In the genomic region with DNA sequence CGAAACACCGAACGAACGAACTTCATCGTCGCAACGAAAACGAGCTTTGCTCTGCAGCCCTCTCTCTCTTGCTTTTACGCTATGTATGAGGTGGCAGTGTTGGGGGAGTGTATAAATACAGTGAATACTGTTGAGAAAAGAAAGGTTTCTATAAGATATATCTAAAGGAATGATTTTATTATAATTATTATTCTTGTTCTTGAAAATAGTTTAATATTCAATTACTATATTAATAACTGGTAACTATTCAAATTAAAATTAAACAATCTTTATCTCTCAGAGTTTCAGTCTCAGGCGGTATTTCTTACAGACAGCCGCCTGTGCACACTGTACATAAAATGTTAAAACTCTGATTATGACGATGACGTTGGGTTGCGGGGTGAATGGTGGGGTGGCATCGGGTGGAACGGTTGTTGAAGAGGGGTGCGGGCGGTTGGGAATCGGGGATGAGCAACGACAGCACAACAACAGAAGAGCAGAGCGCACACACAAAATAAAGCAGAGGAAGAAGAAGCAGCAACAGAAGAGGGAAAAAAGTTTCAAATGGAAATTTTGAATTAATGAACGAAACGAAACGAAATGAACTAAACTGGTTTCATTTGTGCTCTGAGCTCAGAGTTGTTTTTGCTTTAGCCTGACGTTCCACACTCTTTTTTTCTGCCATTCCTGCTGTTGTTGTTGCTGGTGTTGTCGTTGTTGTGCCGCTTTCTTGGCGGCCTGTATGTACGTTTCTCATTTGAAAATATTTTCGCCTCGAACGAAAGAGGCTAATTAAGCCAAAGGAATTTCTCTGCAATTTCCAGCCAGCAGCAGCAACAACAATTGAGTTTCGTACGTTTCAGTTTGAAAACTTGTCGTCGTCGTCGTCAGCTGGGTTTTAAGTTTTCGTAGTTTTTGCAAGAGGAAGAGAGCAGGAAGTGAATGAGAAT, we compare ENCODE assay signal across 5 fruit fly cellular contexts.
TF ChIP-seq lines count a peak whose summit lies in the region.

No protein-coding gene starts in this region.

TF ChIP-seq in whole organism, adult, 20 proteins besides CTCF, POLR2A, EP300 and RAD21 (continued from another document):
- TF ChIP-seq CG7045 (GFP tag; optimal IDR thresholded peaks at IDR 0.05; lab: Kevin White, UChicago) (peak; percentile 95), Clk (GFP tag; optimal IDR thresholded peaks at IDR 0.05; lab: Kevin White, UChicago) (peak; percentile 79), CG11617 (GFP tag; optimal IDR thresholded peaks at IDR 0.05; lab: Kevin White, UChicago) (peak; percentile 96), cnc (optimal IDR thresholded peaks at IDR 0.05; lab: Kevin White, UChicago) (no peak), bab1 (GFP tag; optimal IDR thresholded peaks at IDR 0.05; lab: Kevin White, UChicago) (peak; percentile 98)

TF ChIP-seq in whole organism, embryonic, 481 proteins besides CTCF, POLR2A, EP300 and RAD21 (continued from another document and continues in another):
- peak; percentile 50 for TF ChIP-seq Myb (GFP tag; optimal IDR thresholded peaks at IDR 0.05; lab: Kevin White, UChicago)
- peak; percentile 75 to 80 for TF ChIP-seq Trl (optimal IDR thresholded peaks at IDR 0.05; lab: Kevin White, UChicago)
- peak; percentile 78 for TF ChIP-seq Trl (GFP tag; optimal IDR thresholded peaks at IDR 0.05; lab: Kevin White, UChicago)
- TF ChIP-seq chn (GFP tag; optimal IDR thresholded peaks at IDR 0.05; lab: Kevin White, UChicago): peak; percentile 92
- no peak for TF ChIP-seq Mes4 (GFP tag; optimal IDR thresholded peaks at IDR 0.05; lab: Kevin White, UChicago)
- TF ChIP-seq Bdp1 (GFP tag; optimal IDR thresholded peaks at IDR 0.05; lab: Kevin White, UChicago): peak; percentile 70
- peak; percentile 96 for TF ChIP-seq corto (GFP tag; optimal IDR thresholded peaks at IDR 0.05; lab: Kevin White, UChicago)
- peak; percentile 95 for TF ChIP-seq CG6854 (GFP tag; optimal IDR thresholded peaks at IDR 0.05; lab: Kevin White, UChicago)
- TF ChIP-seq Atf-2 (GFP tag; optimal IDR thresholded peaks at IDR 0.05; lab: Kevin White, UChicago): peak; percentile 62
- peak; percentile 90 for TF ChIP-seq CG7987 (GFP tag; optimal IDR thresholded peaks at IDR 0.05; lab: Kevin White, UChicago)
- no peak for TF ChIP-seq row (GFP tag; IDR thresholded peaks at IDR 0.05; lab: Robert Waterston, UW)
- TF ChIP-seq CG8924 (tag; optimal IDR thresholded peaks at IDR 0.05; lab: Kevin White, UChicago): peak; percentile 99
- peak; percentile 91 for TF ChIP-seq CG8359 (GFP tag; optimal IDR thresholded peaks at IDR 0.05; lab: Kevin White, UChicago; ENCODE audit: borderline replicate concordance)
- no peak for TF ChIP-seq cas (GFP tag; IDR thresholded peaks at IDR 0.05; lab: Robert Waterston, UW)
- no peak for TF ChIP-seq amos (GFP tag; IDR thresholded peaks at IDR 0.05; lab: Robert Waterston, UW; ENCODE audit: partially characterized antibody)
- TF ChIP-seq CHES-1-like (GFP tag; optimal IDR thresholded peaks at IDR 0.05; lab: Kevin White, UChicago): peak; percentile 82
- TF ChIP-seq nau (GFP tag; optimal IDR thresholded peaks at IDR 0.05; lab: Kevin White, UChicago): peak; percentile 91
- TF ChIP-seq CG12155 (GFP tag; optimal IDR thresholded peaks at IDR 0.05; lab: Kevin White, UChicago): peak; percentile 95
- TF ChIP-seq bcd (GFP tag; optimal IDR thresholded peaks at IDR 0.05; lab: Kevin White, UChicago): peak; percentile 97
- TF ChIP-seq lola (GFP tag; optimal IDR thresholded peaks at IDR 0.05; lab: Kevin White, UChicago): peak in 1 of 3 experiments; percentile 97
- no peak for TF ChIP-seq tgo (GFP tag; IDR thresholded peaks at IDR 0.05; lab: Robert Waterston, UW)
- TF ChIP-seq fd64A (GFP tag; optimal IDR thresholded peaks at IDR 0.05; lab: Kevin White, UChicago): peak; percentile 90
- peak; percentile 98 for TF ChIP-seq Gug (GFP tag; IDR thresholded peaks at IDR 0.05; lab: Robert Waterston, UW)
- TF ChIP-seq Spps (tag; optimal IDR thresholded peaks at IDR 0.05; lab: Kevin White, UChicago): peak; percentile 97
- TF ChIP-seq CG3163 (GFP tag; optimal IDR thresholded peaks at IDR 0.05; lab: Kevin White, UChicago): peak; percentile 80
- TF ChIP-seq CG10321 (GFP tag; IDR thresholded peaks at IDR 0.05; lab: Robert Waterston, UW): no peak
- TF ChIP-seq PHDP (tag; optimal IDR thresholded peaks at IDR 0.05; lab: Kevin White, UChicago): peak; percentile 99
- peak; percentile 47 for TF ChIP-seq Ets97D (GFP tag; optimal IDR thresholded peaks at IDR 0.05; lab: Kevin White, UChicago)

TF ChIP-seq in whole organism, prepupa, 60 proteins besides CTCF, POLR2A, EP300 and RAD21 (continued from another document and continues in another):
- TF ChIP-seq CG32006 (GFP tag; optimal IDR thresholded peaks at IDR 0.05; lab: Kevin White, UChicago) (peak; percentile 98), Ets21C (GFP tag; optimal IDR thresholded peaks at IDR 0.05; lab: Kevin White, UChicago) (peak; percentile 83), Blimp-1 (GFP tag; optimal IDR thresholded peaks at IDR 0.05; lab: Kevin White, UChicago) (peak; percentile 93), Hr38 (GFP tag; optimal IDR thresholded peaks at IDR 0.05; lab: Kevin White, UChicago) (no peak), eg (GFP tag; IDR thresholded peaks at IDR 0.05; lab: Robert Waterston, UW) (no peak), Sox15 (GFP tag; optimal IDR thresholded peaks at IDR 0.05; lab: Kevin White, UChicago) (peak; percentile 94), CG9139 (GFP tag; optimal IDR thresholded peaks at IDR 0.05; lab: Kevin White, UChicago) (peak; percentile 92), CG15336 (GFP tag; IDR thresholded peaks at IDR 0.05; lab: Robert Waterston, UW) (no peak), CG10669 (GFP tag; optimal IDR thresholded peaks at IDR 0.05; lab: Kevin White, UChicago) (peak; percentile 97), CG11902 (GFP tag; optimal IDR thresholded peaks at IDR 0.05; lab: Kevin White, UChicago) (peak; percentile 97), svp (GFP tag; lab: Kevin White, UChicago) (peak; percentile 92), CG16779 (tag; optimal IDR thresholded peaks at IDR 0.05; lab: Kevin White, UChicago) (peak; percentile 93), CG6792 (GFP tag; optimal IDR thresholded peaks at IDR 0.05; lab: Kevin White, UChicago) (peak; percentile 98), Ets96B (tag; optimal IDR thresholded peaks at IDR 0.05; lab: Kevin White, UChicago) (peak; percentile 99), Eip75B (GFP tag; optimal IDR thresholded peaks at IDR 0.05; lab: Kevin White, UChicago) (peak; percentile 81), dsx (GFP tag; optimal IDR thresholded peaks at IDR 0.05; lab: Kevin White, UChicago; ENCODE audit: poor library complexity, severe bottlenecking) (peak; percentile 98), CG6276 (GFP tag; optimal IDR thresholded peaks at IDR 0.05; lab: Kevin White, UChicago) (peak; percentile 95), dac (GFP tag; optimal IDR thresholded peaks at IDR 0.05; lab: Kevin White, UChicago) (peak; percentile 93), Smox (GFP tag; optimal IDR thresholded peaks at IDR 0.05; lab: Kevin White, UChicago) (peak; percentile 93), pdm3 (GFP tag; optimal IDR thresholded peaks at IDR 0.05; lab: Kevin White, UChicago) (peak; percentile 95), CG6808 (GFP tag; optimal IDR thresholded peaks at IDR 0.05; lab: Kevin White, UChicago) (peak; percentile 96), Eip93F (GFP tag; optimal IDR thresholded peaks at IDR 0.05; lab: Kevin White, UChicago) (peak; percentile 98), CG11762 (GFP tag; optimal IDR thresholded peaks at IDR 0.05; lab: Kevin White, UChicago; ENCODE audit: insufficient read depth) (peak; percentile 95), Lpt (GFP tag; optimal IDR thresholded peaks at IDR 0.05; lab: Kevin White, UChicago) (peak; percentile 82), Hr4 (GFP tag; optimal IDR thresholded peaks at IDR 0.05; lab: Kevin White, UChicago) (peak; percentile 95), Gug (GFP tag; IDR thresholded peaks at IDR 0.05; lab: Robert Waterston, UW) (no peak), CG4318 (GFP tag; optimal IDR thresholded peaks at IDR 0.05; lab: Kevin White, UChicago) (peak; percentile 94), CG3919 (GFP tag; optimal IDR thresholded peaks at IDR 0.05; lab: Kevin White, UChicago) (peak; percentile 97), CG8319 (GFP tag; optimal IDR thresholded peaks at IDR 0.05; lab: Kevin White, UChicago) (peak; percentile 96), CG8119 (GFP tag; IDR thresholded peaks at IDR 0.05; lab: Robert Waterston, UW) (no peak)

TF ChIP-seq in whole organism, pupa, 21 proteins besides CTCF, POLR2A, EP300 and RAD21 (continued from another document):
- TF ChIP-seq rn (GFP tag; IDR thresholded peaks at IDR 0.05; lab: Robert Waterston, UW) (no peak), CG14655 (GFP tag; optimal IDR thresholded peaks at IDR 0.05; lab: Kevin White, UChicago) (peak; percentile 97), CG10348 (GFP tag; IDR thresholded peaks at IDR 0.05; lab: Robert Waterston, UW) (no peak)
TF ChIP-seq in whole organism, pupa: peak in this region for 14.

TF ChIP-seq in whole organism, wandering third instar larva, 38 proteins besides CTCF, POLR2A, EP300 and RAD21 (continued from another document):
- TF ChIP-seq ey (GFP tag; optimal IDR thresholded peaks at IDR 0.05; lab: Kevin White, UChicago) (peak; percentile 86), Jra (GFP tag; optimal IDR thresholded peaks at IDR 0.05; lab: Kevin White, UChicago) (peak; percentile 89), Dif (GFP tag; optimal IDR thresholded peaks at IDR 0.05; lab: Kevin White, UChicago; ENCODE audit: partially characterized antibody) (peak; percentile 50), Sp1 (GFP tag; optimal IDR thresholded peaks at IDR 0.05; lab: Kevin White, UChicago) (peak; percentile 99), Dfd (GFP tag; optimal IDR thresholded peaks at IDR 0.05; lab: Kevin White, UChicago) (peak; percentile 83), Mio (GFP tag; optimal IDR thresholded peaks at IDR 0.05; lab: Kevin White, UChicago) (peak; percentile 60), fru (GFP tag; optimal IDR thresholded peaks at IDR 0.05; lab: Kevin White, UChicago) (peak; percentile 93), tai (GFP tag; optimal IDR thresholded peaks at IDR 0.05; lab: Kevin White, UChicago) (peak; percentile 63), h (GFP tag; optimal IDR thresholded peaks at IDR 0.05; lab: Kevin White, UChicago) (peak; percentile 92), CG32264 (GFP tag; optimal IDR thresholded peaks at IDR 0.05; lab: Kevin White, UChicago) (no peak), foxo (GFP tag; optimal IDR thresholded peaks at IDR 0.05; lab: Kevin White, UChicago) (peak in 1 of 2 experiments; percentile 99), GATAd (GFP tag; optimal IDR thresholded peaks at IDR 0.05; lab: Kevin White, UChicago) (no peak), Hnf4 (GFP tag; optimal IDR thresholded peaks at IDR 0.05; lab: Kevin White, UChicago) (peak; percentile 86), Hr78 (GFP tag; optimal IDR thresholded peaks at IDR 0.05; lab: Kevin White, UChicago) (no peak), N (GFP tag; optimal IDR thresholded peaks at IDR 0.05; lab: Kevin White, UChicago) (no peak), sv (GFP tag; optimal IDR thresholded peaks at IDR 0.05; lab: Kevin White, UChicago) (peak; percentile 85), Myc (optimal IDR thresholded peaks at IDR 0.05; lab: Kevin White, UChicago) (no peak), Vsx2 (GFP tag; optimal IDR thresholded peaks at IDR 0.05; lab: Kevin White, UChicago; ENCODE audit: partially characterized antibody) (no peak), psq (GFP tag; optimal IDR thresholded peaks at IDR 0.05; lab: Kevin White, UChicago) (peak; percentile 98), br (GFP tag; optimal IDR thresholded peaks at IDR 0.05; lab: Kevin White, UChicago) (peak; percentile 79)
